Fruit fly (Drosophila melanogaster) whole organism, embryonic: Measurements from ENCODE around the gene Bfc.

Experiments used
- B-H1 ChIP-seq: fragments of 200-800 bp; sonication (Bioruptor generic); IDR thresholded peaks from 3 replicates; pipeline ENCODE4 v1.3.6; 2022; ENCODE audit warnings: missing biosample characterization, missing genetic modification characterization
- B-H2 ChIP-seq: fragments of 200-800 bp; sonication (Bioruptor generic); optimal IDR thresholded peaks from 2 replicates; lab custom pipeline; 2018; ENCODE audit warnings: missing biosample characterization, mild to moderate bottlenecking, missing genetic modification characterization
- CG10209 ChIP-seq: fragments of 200-800 bp; sonication (Bioruptor generic); optimal IDR thresholded peaks from 3 replicates; lab custom pipeline; 2017; ENCODE audit warnings: missing biosample characterization, mild to moderate bottlenecking, missing genetic modification characterization, missing genetic modification reagents
- CG10267 ChIP-seq: fragments of 200-800 bp; sonication (Bioruptor generic); optimal IDR thresholded peaks from 2 replicates; lab custom pipeline; 2018; ENCODE audit warnings: missing biosample characterization, mild to moderate bottlenecking, missing genetic modification characterization, moderate library complexity
- CG10366 ChIP-seq: fragments of 200-800 bp; sonication (Bioruptor generic); IDR thresholded peaks from 2 replicates; pipeline ENCODE4 v1.3.6; 2022; ENCODE audit warnings: missing biosample characterization, missing genetic modification characterization
- CG10462 ChIP-seq: fragments of 200-800 bp; sonication (Bioruptor generic); optimal IDR thresholded peaks from 2 replicates; lab custom pipeline; 2016; ENCODE audit warnings: missing biosample characterization, missing genetic modification characterization
- CG13287 ChIP-seq: fragments of 200-800 bp; sonication (Bioruptor generic); IDR thresholded peaks from 2 replicates; pipeline ENCODE4 v1.3.6; 2022; ENCODE audit warnings: missing biosample characterization, missing genetic modification characterization; ENCODE audit not compliant: partially characterized antibody
- CG1603 ChIP-seq: fragments of 200-800 bp; sonication (Bioruptor generic); optimal IDR thresholded peaks from 2 replicates; lab custom pipeline; 2019; ENCODE audit warnings: missing biosample characterization, mild to moderate bottlenecking, missing genetic modification characterization, moderate library complexity
- CG1647 ChIP-seq: fragments of 200-800 bp; sonication (Bioruptor generic); optimal IDR thresholded peaks from 3 replicates; lab custom pipeline; 2016; ENCODE audit warnings: missing biosample characterization, missing genetic modification characterization
- CG18476 ChIP-seq: fragments of 200-800 bp; sonication (Bioruptor generic); optimal IDR thresholded peaks from 2 replicates; lab custom pipeline; 2016; ENCODE audit warnings: missing biosample characterization, mild to moderate bottlenecking, missing genetic modification characterization
- CG2120 ChIP-seq: fragments of 200-800 bp; sonication (Bioruptor generic); optimal IDR thresholded peaks from 3 replicates; lab custom pipeline; 2016; ENCODE audit warnings: missing biosample characterization, missing genetic modification characterization
- CG2129 ChIP-seq: fragments of 200-800 bp; sonication (Bioruptor generic); IDR thresholded peaks from 2 replicates; pipeline ENCODE4 v1.3.6; 2022; ENCODE audit warnings: missing biosample characterization, missing genetic modification characterization; ENCODE audit not compliant: partially characterized antibody
- CG30431 ChIP-seq: fragments of 200-800 bp; sonication (Bioruptor generic); optimal IDR thresholded peaks from 2 replicates; lab custom pipeline; 2017; ENCODE audit warnings: missing biosample characterization, missing genetic modification characterization
- CG31224 ChIP-seq: fragments of 200-800 bp; sonication (Bioruptor generic); IDR thresholded peaks from 2 replicates; pipeline ENCODE4 v1.3.6; 2022; ENCODE audit warnings: missing biosample characterization, missing genetic modification characterization
- CG3163 ChIP-seq: fragments of 200-800 bp; sonication (Bioruptor generic); optimal IDR thresholded peaks from 3 replicates; lab custom pipeline; 2016; ENCODE audit warnings: missing biosample characterization, missing genetic modification characterization
- CG6254 ChIP-seq: fragments of 200-800 bp; sonication (Bioruptor generic); optimal IDR thresholded peaks from 3 replicates; lab custom pipeline; 2017; ENCODE audit warnings: mild to moderate bottlenecking, missing biosample characterization, missing genetic modification reagents, missing genetic modification characterization
- CG6654 ChIP-seq: fragments of 200-800 bp; sonication (Bioruptor generic); optimal IDR thresholded peaks from 2 replicates; lab custom pipeline; 2017; ENCODE audit warnings: missing biosample characterization, mild to moderate bottlenecking, missing genetic modification characterization
- CG6765 ChIP-seq: fragments of 200-800 bp; sonication (Bioruptor generic); optimal IDR thresholded peaks from 3 replicates; lab custom pipeline; 2017; ENCODE audit warnings: missing biosample characterization, mild to moderate bottlenecking, missing genetic modification characterization
- CG8765 ChIP-seq: fragments of 200-800 bp; sonication (Bioruptor generic); IDR thresholded peaks from 2 replicates; pipeline ENCODE4 v1.3.6; 2022; ENCODE audit warnings: missing biosample characterization, missing genetic modification characterization
- CG9797 ChIP-seq: fragments of 200-800 bp; sonication (Bioruptor generic); optimal IDR thresholded peaks from 3 replicates; lab custom pipeline; 2018; ENCODE audit warnings: missing biosample characterization, mild to moderate bottlenecking, missing genetic modification characterization
- CG9876 ChIP-seq: fragments of 200-800 bp; sonication (Bioruptor generic); optimal IDR thresholded peaks from 2 replicates; lab custom pipeline; 2016; ENCODE audit warnings: missing biosample characterization, missing genetic modification characterization
- Dref ChIP-seq: fragments of 200-800 bp; sonication (Bioruptor generic); IDR thresholded peaks from 2 replicates; pipeline ENCODE4 v1.3.6; 2022; ENCODE audit warnings: missing biosample characterization, missing genetic modification characterization
- HLH4C ChIP-seq: fragments of 200-800 bp; sonication (Bioruptor generic); IDR thresholded peaks from 3 replicates; pipeline ENCODE4 v1.3.6; 2022; ENCODE audit warnings: missing biosample characterization, missing genetic modification characterization; ENCODE audit not compliant: partially characterized antibody
- Hmr ChIP-seq: fragments of 200-800 bp; sonication (Bioruptor generic); optimal IDR thresholded peaks from 3 replicates; lab custom pipeline; 2017; ENCODE audit warnings: mild to moderate bottlenecking, missing biosample characterization, missing genetic modification reagents, missing genetic modification characterization
- Hsf ChIP-seq: fragments of 200-800 bp; sonication (Bioruptor generic); optimal IDR thresholded peaks from 3 replicates; lab custom pipeline; 2016; ENCODE audit warnings: missing biosample characterization, missing genetic modification characterization
- Lhr ChIP-seq: fragments of 200-800 bp; sonication (Bioruptor generic); optimal IDR thresholded peaks from 3 replicates; lab custom pipeline; 2017; ENCODE audit warnings: mild to moderate bottlenecking, missing biosample characterization, missing genetic modification reagents, missing genetic modification characterization
- Mes4 ChIP-seq: fragments of 200-800 bp; sonication (Bioruptor generic); optimal IDR thresholded peaks from 2 replicates; lab custom pipeline; 2016; ENCODE audit warnings: missing biosample characterization, missing genetic modification characterization
- Side ChIP-seq: fragments of 200-800 bp; sonication (Bioruptor generic); optimal IDR thresholded peaks from 2 replicates; lab custom pipeline; 2016; ENCODE audit warnings: missing biosample characterization, missing genetic modification characterization
- Sox100B ChIP-seq: fragments of 200-800 bp; sonication (Bioruptor generic); optimal IDR thresholded peaks from 3 replicates; lab custom pipeline; 2018; ENCODE audit warnings: missing biosample characterization, mild to moderate bottlenecking, missing genetic modification characterization
- Sox102F ChIP-seq: fragments of 200-800 bp; sonication (Bioruptor generic); optimal IDR thresholded peaks from 2 replicates; lab custom pipeline; 2018; ENCODE audit warnings: missing biosample characterization, mild to moderate bottlenecking, missing genetic modification characterization, moderate library complexity
- YL-1 ChIP-seq: fragments of 200-800 bp; sonication (Bioruptor generic); optimal IDR thresholded peaks from 3 replicates; lab custom pipeline; 2017; ENCODE audit warnings: missing biosample characterization, mild to moderate bottlenecking, missing genetic modification characterization
- az2 ChIP-seq: fragments of 200-800 bp; sonication (Bioruptor generic); optimal IDR thresholded peaks from 3 replicates; lab custom pipeline; 2016; ENCODE audit warnings: missing biosample characterization, missing genetic modification characterization
- cad ChIP-seq: fragments of >200 bp; optimal IDR thresholded peaks from 2 replicates; lab custom pipeline; 2017; ENCODE audit warnings: missing biosample characterization, missing genetic modification characterization
- cas ChIP-seq: fragments of 200-800 bp; sonication (Bioruptor generic); IDR thresholded peaks from 2 replicates; pipeline ENCODE4 v1.3.6; 2022; ENCODE audit warnings: missing biosample characterization, missing genetic modification characterization
- cato ChIP-seq: fragments of 200-800 bp; sonication (Bioruptor generic); optimal IDR thresholded peaks from 2 replicates; lab custom pipeline; 2016; ENCODE audit warnings: missing biosample characterization, missing genetic modification characterization, borderline replicate concordance
- disco-r ChIP-seq: fragments of 200-800 bp; sonication (Bioruptor generic); optimal IDR thresholded peaks from 2 replicates; lab custom pipeline; 2016; ENCODE audit warnings: missing biosample characterization, missing genetic modification characterization
- gcm2 ChIP-seq: fragments of 200-800 bp; sonication (Bioruptor generic); optimal IDR thresholded peaks from 2 replicates; lab custom pipeline; 2016; ENCODE audit warnings: missing biosample characterization, missing genetic modification characterization
- nerfin-1 ChIP-seq: fragments of 200-800 bp; sonication (Bioruptor generic); optimal IDR thresholded peaks from 3 replicates; lab custom pipeline; 2019; ENCODE audit warnings: missing biosample characterization, mild to moderate bottlenecking, missing genetic modification characterization, moderate library complexity
- nerfin-2 ChIP-seq: fragments of 200-800 bp; sonication (Bioruptor generic); IDR thresholded peaks from 2 replicates; pipeline ENCODE4 v1.3.6; 2022; ENCODE audit warnings: missing biosample characterization, missing genetic modification characterization; ENCODE audit not compliant: partially characterized antibody
- pnt ChIP-seq: fragments of 200-800 bp; sonication (Bioruptor generic); optimal IDR thresholded peaks from 3 replicates; lab custom pipeline; 2016; ENCODE audit warnings: missing biosample characterization, missing genetic modification characterization
- schlank ChIP-seq: fragments of 200-800 bp; sonication (Bioruptor generic); optimal IDR thresholded peaks from 2 replicates; lab custom pipeline; 2018; ENCODE audit warnings: missing biosample characterization, mild to moderate bottlenecking, missing genetic modification characterization
- sd ChIP-seq: fragments of 200-800 bp; sonication (Bioruptor generic); optimal IDR thresholded peaks from 3 replicates; lab custom pipeline; 2018; ENCODE audit warnings: missing biosample characterization, mild to moderate bottlenecking, missing genetic modification characterization, moderate library complexity
- seq ChIP-seq: fragments of 200-800 bp; sonication (Bioruptor generic); IDR thresholded peaks from 2 replicates; pipeline ENCODE4 v1.3.6; 2022; ENCODE audit warnings: missing biosample characterization, missing genetic modification characterization
- shn ChIP-seq: fragments of 200-800 bp; sonication (Bioruptor generic); optimal IDR thresholded peaks from 3 replicates; lab custom pipeline; 2016; ENCODE audit warnings: missing biosample characterization, missing genetic modification characterization
- stc ChIP-seq: fragments of 200-800 bp; sonication (Bioruptor generic); IDR thresholded peaks from 2 replicates; pipeline ENCODE4 v1.3.6; 2022; ENCODE audit warnings: missing biosample characterization, missing genetic modification characterization
- tll ChIP-seq, 2 experiments: fragments of 200-800 bp in 1 of 2; fragments of >200 bp in 1 of 2; sonication (Bioruptor generic) in 1 of 2; optimal IDR thresholded peaks; 2 replicates each; lab custom pipeline; 2017 to 2019; ENCODE audit warnings: missing biosample characterization in 2 of 2, missing genetic modification characterization in 2 of 2, mild to moderate bottlenecking in 1 of 2, moderate library complexity in 1 of 2

Bfc gene

dm6 chr3L:1216460-1216859 is 34.0 kb upstream of the Bfc start (continued):
- TF ChIP-seq disco-r (no peak), tll (GFP tag; optimal IDR thresholded peaks at IDR 0.05; lab: Kevin White, UChicago) (no peak), pnt (GFP tag; lab: Kevin White, UChicago) (peak; percentile 24), CG2120 (GFP tag; lab: Kevin White, UChicago) (no peak), HLH4C (GFP tag; lab: Robert Waterston, UW) (no peak), cas (no peak), schlank (tag; lab: Kevin White, UChicago) (no peak), Sox102F (peak; percentile 64), Hsf (GFP tag; lab: Kevin White, UChicago) (peak; percentile 13), cato (GFP tag; lab: Kevin White, UChicago) (no peak), Hmr (no peak), B-H1 (no peak), nerfin-2 (GFP tag; lab: Robert Waterston, UW) (no peak), CG6254 (GFP tag; lab: Kevin White, UChicago) (peak; percentile 50), shn (GFP tag; lab: Kevin White, UChicago) (no peak), gcm2 (GFP tag; lab: Kevin White, UChicago) (no peak), CG10209 (GFP tag; lab: Kevin White, UChicago) (peak; percentile 27), sd (tag; lab: Kevin White, UChicago) (no peak), CG2129 (GFP tag; lab: Robert Waterston, UW) (no peak), CG1603 (tag; lab: Kevin White, UChicago) (peak; percentile 73), CG6654 (GFP tag; lab: Kevin White, UChicago) (peak; percentile 20), Dref (GFP tag; lab: Robert Waterston, UW) (no peak), CG18476 (peak; percentile 18), cad (no peak), CG3163 (GFP tag; lab: Kevin White, UChicago) (no peak), CG31224 (GFP tag; lab: Robert Waterston, UW) (no peak), nerfin-1 (tag; lab: Kevin White, UChicago) (peak; percentile 37), B-H2 (GFP tag; lab: Kevin White, UChicago) (no peak), CG10267 (tag; lab: Kevin White, UChicago) (peak; percentile 14), az2 (GFP tag; lab: Kevin White, UChicago) (no peak), CG8765 (GFP tag; lab: Robert Waterston, UW) (no peak), CG13287 (GFP tag; lab: Robert Waterston, UW) (no peak), YL-1 (GFP tag; lab: Kevin White, UChicago) (no peak), CG9797 (GFP tag; lab: Kevin White, UChicago) (no peak), seq (GFP tag; lab: Robert Waterston, UW) (no peak), Sox100B (GFP tag; lab: Kevin White, UChicago) (no peak), CG1647 (GFP tag; lab: Kevin White, UChicago) (no peak), CG10462 (GFP tag; lab: Kevin White, UChicago) (no peak), CG6765 (GFP tag; lab: Kevin White, UChicago) (no peak), Side (GFP tag; lab: Kevin White, UChicago) (no peak), CG9876 (GFP tag; lab: Kevin White, UChicago) (no peak), stc (GFP tag; lab: Robert Waterston, UW) (0 out of 2 replicates have a peak, but pooled peaks have one; percentile 17), Mes4 (GFP tag; lab: Kevin White, UChicago) (no peak), CG30431 (GFP tag; lab: Kevin White, UChicago) (peak; percentile 36), CG10366 (GFP tag; lab: Robert Waterston, UW) (peak; percentile 26; the same call in 1 of the 2 replicates), Lhr (no peak)
